Worm (Caenorhabditis elegans): ENCODE results near the gene ugt-64.

ugt-64 gene

DNA sequence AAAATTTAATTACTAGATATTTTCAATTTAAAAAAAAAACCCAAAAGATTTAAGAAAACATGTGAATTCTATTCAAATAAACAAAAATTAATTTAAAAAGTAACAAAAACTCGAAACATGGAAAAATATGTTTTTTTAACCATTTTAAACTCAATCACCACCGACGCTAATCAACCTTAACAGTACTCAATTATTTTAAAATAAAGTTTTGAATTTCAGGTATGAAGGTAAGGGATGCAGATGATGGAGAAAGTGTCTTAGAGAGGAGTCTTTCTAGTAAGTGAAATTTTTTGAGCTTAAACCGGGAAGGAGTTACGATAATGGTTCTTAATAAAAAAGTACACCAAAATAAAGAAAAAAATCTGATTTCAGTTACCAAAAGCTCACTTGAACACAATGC is 42.6 kb downstream of the ugt-64 start, which contains the start of gene slc-28.1:
Gene slc-28.1 (plus strand): TSS at position 301 of the 400 bp plus-strand sequence.
- TF ChIP-seq unc-62 (GFP tag; optimal IDR thresholded peaks at IDR 0.05): no peak

DNA sequence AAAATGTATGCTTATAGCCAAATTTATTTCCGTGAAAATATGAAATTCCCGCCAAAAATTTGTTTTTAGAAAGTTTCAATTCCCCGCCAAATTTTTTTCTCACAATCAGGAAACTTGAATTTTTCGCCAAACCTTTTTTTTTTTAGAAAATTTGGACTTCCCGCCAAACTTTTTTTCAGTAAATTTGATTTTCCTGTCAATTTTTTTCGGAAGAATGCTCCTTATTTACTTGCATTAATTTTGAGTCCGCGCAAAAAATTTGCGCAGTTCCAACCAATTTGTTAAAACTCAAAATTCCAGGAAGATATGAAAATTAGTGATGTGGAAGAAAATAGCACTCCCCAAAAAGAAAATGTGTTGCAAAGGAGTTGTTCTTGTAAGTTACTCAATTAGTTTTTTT is 46.2 kb downstream of the ugt-64 start, which contains the start of gene slc-28.2:
Gene slc-28.2 (plus strand): TSS at position 301 of the 400 bp plus-strand sequence.
- no peak for TF ChIP-seq unc-62 (GFP tag; optimal IDR thresholded peaks at IDR 0.05)

DNA sequence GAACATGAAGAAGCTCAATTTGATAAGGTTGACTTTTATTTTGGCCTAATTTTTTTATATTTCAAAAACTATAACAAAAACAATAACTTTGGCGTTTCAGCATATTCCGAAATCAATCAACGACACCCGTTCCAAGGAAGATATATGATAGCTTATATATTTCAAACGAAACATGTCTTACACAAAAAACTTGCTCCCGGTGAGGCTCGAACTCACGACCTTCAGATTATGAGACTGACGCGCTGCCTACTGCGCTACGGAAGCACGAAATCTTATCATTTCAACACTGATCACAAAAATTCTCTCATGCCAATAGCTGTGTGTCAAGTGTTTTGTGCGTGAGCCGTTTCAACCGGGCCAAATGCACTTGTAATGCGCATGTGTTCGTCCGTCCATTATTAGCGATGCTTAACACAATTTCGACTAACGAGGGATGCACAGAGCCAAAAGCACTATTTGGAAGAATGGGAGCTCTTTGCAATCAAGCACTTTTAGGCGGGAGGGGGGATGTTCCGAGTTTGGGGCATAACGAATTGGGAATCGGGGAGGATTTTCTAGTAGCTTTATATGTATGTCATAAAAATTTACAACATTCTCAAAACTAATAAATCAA is 50.9 kb downstream of the ugt-64 start:
- TF ChIP-seq unc-62 (GFP tag; optimal IDR thresholded peaks at IDR 0.05): no peak

DNA sequence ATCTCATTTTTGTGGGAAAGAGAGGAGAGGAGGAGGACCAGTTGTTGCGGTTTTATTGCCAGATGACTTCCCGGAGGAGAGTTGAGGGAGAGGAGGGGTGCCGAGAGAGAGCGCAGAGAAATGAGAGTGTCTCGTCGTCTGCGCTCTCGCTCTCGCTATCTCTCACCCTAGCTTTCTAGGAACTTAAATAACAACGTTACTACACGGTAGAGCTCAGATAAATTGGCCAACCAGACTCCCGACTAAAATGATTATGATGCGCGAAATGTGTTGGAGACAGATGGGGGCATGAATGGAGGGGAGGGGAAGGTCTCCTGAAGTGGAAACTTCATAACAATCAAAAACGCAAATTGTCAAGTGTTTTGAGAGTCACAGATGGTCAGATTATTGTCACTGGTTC is 51.5 kb downstream of the ugt-64 start:
- no peak for TF ChIP-seq unc-62 (GFP tag; optimal IDR thresholded peaks at IDR 0.05)

All from whole organism, dauer.